Worm (Caenorhabditis elegans) whole organism, young adult: ENCODE data around the gene C31A11.13.

Experiments
- F23B12.7 ChIP-seq: sonication (generic microtip); optimal IDR thresholded peaks from 2 replicates; lab custom pipeline; 2017; ENCODE audit warnings: missing genetic modification characterization, mild to moderate bottlenecking, missing compliant biosample characterization, antibody characterized with exemption, moderate library complexity; ENCODE audit not compliant: insufficient read depth
- F52B5.7 ChIP-seq: sonication (generic microtip); optimal IDR thresholded peaks from 2 replicates; lab custom pipeline; 2016; ENCODE audit warnings: mild to moderate bottlenecking, missing genetic modification characterization, missing compliant biosample characterization
- cebp-2 ChIP-seq: fragments of 200-800 bp; sonication (Bioruptor generic); IDR thresholded peaks from 2 replicates; pipeline ENCODE4 v1.3.6; 2022; ENCODE audit warnings: missing genetic modification characterization, missing compliant biosample characterization
- ets-4 ChIP-seq: fragments of 200-800 bp; sonication (Bioruptor generic); optimal IDR thresholded peaks from 2 replicates; lab custom pipeline; 2018; ENCODE audit warnings: mild to moderate bottlenecking, missing genetic modification characterization, missing compliant biosample characterization
- lin-54 ChIP-seq: fragments of 200-800 bp; sonication (Bioruptor generic); optimal IDR thresholded peaks from 2 replicates; lab custom pipeline; 2018; ENCODE audit warnings: mild to moderate bottlenecking, missing genetic modification characterization, missing compliant biosample characterization
- snpc-4 ChIP-seq, 5 experiments: fragments of 150-350 bp in 1 of 5; sonication (generic microtip) in 4 of 5; optimal IDR thresholded peaks; 2 replicates each; lab custom pipeline; 2014 to 2018; ENCODE audit warnings: missing genetic modification characterization in 5 of 5, missing biosample characterization in 3 of 5, antibody characterized with exemption in 2 of 5, mild to moderate bottlenecking in 2 of 5, missing compliant biosample characterization in 2 of 5, missing genotype in 2 of 5, moderate library complexity in 2 of 5, missing genetic modification reagents in 1 of 5
- somi-1 ChIP-seq: fragments of 200-800 bp; sonication (Bioruptor generic); optimal IDR thresholded peaks from 2 replicates; lab custom pipeline; 2018; ENCODE audit warnings: mild to moderate bottlenecking, missing genetic modification characterization, missing compliant biosample characterization
- sptf-2 ChIP-seq: fragments of 200-800 bp; sonication (Bioruptor generic); optimal IDR thresholded peaks from 2 replicates; lab custom pipeline; 2018; ENCODE audit warnings: mild to moderate bottlenecking, missing genetic modification characterization, missing compliant biosample characterization

DNA sequence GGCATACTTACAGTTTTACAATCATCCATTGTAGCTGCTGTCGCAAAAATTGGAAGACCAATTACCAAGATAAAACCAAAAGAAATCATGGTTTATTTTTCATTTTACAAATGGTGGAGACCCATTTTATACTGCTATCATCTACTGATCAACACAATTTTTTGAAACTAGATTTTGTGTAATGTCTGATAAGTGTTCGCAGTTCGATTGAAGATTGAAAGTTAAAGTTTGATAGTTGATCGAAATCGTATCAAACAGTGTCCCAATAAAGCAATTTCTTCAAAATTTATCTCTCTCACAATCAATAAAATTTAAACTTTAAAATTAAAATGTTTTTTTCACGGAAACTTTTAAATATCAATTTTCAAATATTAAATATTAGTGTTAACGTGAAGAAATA is 31.2 kb downstream of the C31A11.13 start, which contains the start of gene T13F3.6:
- TF ChIP-seq lin-54 (GFP tag; lab: Kevin White, UChicago) (no peak), sptf-2 (no peak), cebp-2 (GFP tag; lab: Robert Waterston, UW) (no peak), snpc-4 (GFP tag; optimal IDR thresholded peaks at IDR 0.05; lab: Kevin White, UChicago) (no peak), snpc-4 (tag; optimal IDR thresholded peaks at IDR 0.05; lab: Kevin White, UChicago) (no peak), ets-4 (no peak), F23B12.7 (tag; lab: Kevin White, UChicago) (no peak), F52B5.7 (no peak), somi-1 (GFP tag; lab: Kevin White, UChicago) (no peak)
